Worm (Caenorhabditis elegans) whole organism, young adult: Measurements from ENCODE around the gene pqn-68.

Source experiments
- C17E4.6 ChIP-seq: fragments of 200-800 bp; sonication (Bioruptor generic); IDR thresholded peaks from 2 replicates; pipeline ENCODE4 v1.3.6; 2022; ENCODE audit warnings: missing genetic modification reagents, missing genetic modification characterization, missing compliant biosample characterization
- F52B5.7 ChIP-seq: sonication (generic microtip); optimal IDR thresholded peaks from 2 replicates; lab custom pipeline; 2016; ENCODE audit warnings: mild to moderate bottlenecking, missing genetic modification characterization, missing compliant biosample characterization
- T07F8.4 ChIP-seq: sonication (generic microtip); optimal IDR thresholded peaks from 2 replicates; lab custom pipeline; 2016; ENCODE audit warnings: mild to moderate bottlenecking, missing genetic modification characterization, moderate library complexity, missing compliant biosample characterization
- T26A5.8 ChIP-seq: sonication (generic microtip); optimal IDR thresholded peaks from 2 replicates; lab custom pipeline; 2016; ENCODE audit warnings: missing genetic modification characterization, missing compliant biosample characterization
- Y53G8AR.9 ChIP-seq: fragments of 200-800 bp; sonication (Bioruptor generic); conservative IDR thresholded peaks from 2 replicates; pipeline ENCODE4 v1.3.6; 2022; ENCODE audit warnings: missing genetic modification reagents, missing genetic modification characterization, missing compliant biosample characterization
- Y56A3A.18 ChIP-seq: fragments of 200-800 bp; sonication (Bioruptor generic); IDR thresholded peaks from 2 replicates; pipeline ENCODE4 v1.3.6; 2022; ENCODE audit warnings: missing genetic modification reagents, missing genetic modification characterization, missing compliant biosample characterization
- Y95B8A.8 ChIP-seq: fragments of 200-800 bp; sonication (Bioruptor generic); IDR thresholded peaks from 2 replicates; pipeline ENCODE4 v1.3.6; 2022; ENCODE audit warnings: missing genetic modification reagents, missing genetic modification characterization, missing compliant biosample characterization
- akir-1 ChIP-seq: fragments of 200-800 bp; sonication (Bioruptor generic); optimal IDR thresholded peaks from 2 replicates; lab custom pipeline; 2018; ENCODE audit warnings: mild to moderate bottlenecking, missing genetic modification characterization, moderate library complexity, missing compliant biosample characterization
- aptf-2 ChIP-seq: fragments of 200-800 bp; sonication (Bioruptor generic); conservative IDR thresholded peaks from 2 replicates; pipeline ENCODE4 v1.3.6; 2022; ENCODE audit warnings: missing genetic modification reagents, missing genetic modification characterization, missing compliant biosample characterization
- attf-3 ChIP-seq: fragments of 200-800 bp; sonication (Bioruptor generic); conservative IDR thresholded peaks from 2 replicates; pipeline ENCODE4 v1.3.6; 2022; ENCODE audit warnings: missing genetic modification reagents, missing genetic modification characterization, missing compliant biosample characterization
- bed-2 ChIP-seq: fragments of 200-800 bp; sonication (Bioruptor generic); IDR thresholded peaks from 2 replicates; pipeline ENCODE4 v1.3.6; 2022; ENCODE audit warnings: missing genetic modification reagents, missing genetic modification characterization, missing compliant biosample characterization
- ceh-79 ChIP-seq: sonication (generic microtip); optimal IDR thresholded peaks from 2 replicates; lab custom pipeline; 2017; ENCODE audit warnings: mild to moderate bottlenecking, missing genetic modification characterization, missing compliant biosample characterization
- chd-7 ChIP-seq: sonication (generic microtip); optimal IDR thresholded peaks from 2 replicates; lab custom pipeline; 2016; ENCODE audit warnings: mild to moderate bottlenecking, missing genetic modification characterization, moderate library complexity, missing compliant biosample characterization
- efl-1 ChIP-seq: fragments of 150-350 bp; optimal IDR thresholded peaks from 2 replicates; lab custom pipeline; 2014; ENCODE audit warnings: missing biosample characterization, missing genetic modification reagents, missing genetic modification characterization
- egl-44 ChIP-seq: fragments of 200-800 bp; sonication (Bioruptor generic); IDR thresholded peaks from 2 replicates; pipeline ENCODE4 v1.3.6; 2022; ENCODE audit warnings: missing genetic modification reagents, missing genetic modification characterization, missing compliant biosample characterization
- him-1 ChIP-seq: sonication (generic microtip); optimal IDR thresholded peaks from 2 replicates; lab custom pipeline; 2016; ENCODE audit warnings: missing genotype, missing genetic modification reagents, missing genetic modification characterization, missing compliant biosample characterization
- hlh-12 ChIP-seq: sonication (generic microtip); optimal IDR thresholded peaks from 2 replicates; lab custom pipeline; 2016; ENCODE audit warnings: missing genetic modification characterization, missing compliant biosample characterization
- hlh-26 ChIP-seq: fragments of 200-800 bp; sonication (Bioruptor generic); conservative IDR thresholded peaks from 2 replicates; pipeline ENCODE4 v1.3.6; 2022; ENCODE audit warnings: missing genetic modification reagents, missing genetic modification characterization, missing compliant biosample characterization
- hmg-20 ChIP-seq: fragments of 200-800 bp; sonication (Bioruptor generic); IDR thresholded peaks from 2 replicates; pipeline ENCODE4 v1.3.6; 2022; ENCODE audit warnings: missing genetic modification reagents, missing genetic modification characterization, missing compliant biosample characterization
- lag-1 ChIP-seq: fragments of 200-800 bp; sonication (Bioruptor generic); IDR thresholded peaks from 2 replicates; pipeline ENCODE4 v1.3.6; 2022; ENCODE audit warnings: missing genetic modification reagents, missing genetic modification characterization, missing compliant biosample characterization
- lin-40 ChIP-seq: sonication (generic microtip); optimal IDR thresholded peaks from 2 replicates; lab custom pipeline; 2016; ENCODE audit warnings: missing genetic modification characterization, mild to moderate bottlenecking, missing compliant biosample characterization, missing genotype, missing genetic modification reagents
- lin-54 ChIP-seq: fragments of 200-800 bp; sonication (Bioruptor generic); optimal IDR thresholded peaks from 2 replicates; lab custom pipeline; 2018; ENCODE audit warnings: mild to moderate bottlenecking, missing genetic modification characterization, missing compliant biosample characterization
- madf-10 ChIP-seq: sonication (generic microtip); optimal IDR thresholded peaks from 2 replicates; lab custom pipeline; 2016; ENCODE audit warnings: mild to moderate bottlenecking, missing genetic modification characterization, missing compliant biosample characterization
- madf-8 ChIP-seq: fragments of 200-800 bp; sonication (Bioruptor generic); conservative IDR thresholded peaks from 2 replicates; pipeline ENCODE4 v1.3.6; 2022; ENCODE audit warnings: missing genetic modification reagents, missing genetic modification characterization, missing compliant biosample characterization
- mcd-1 ChIP-seq: fragments of 200-800 bp; sonication (Bioruptor generic); IDR thresholded peaks from 2 replicates; pipeline ENCODE4 v1.3.6; 2022; ENCODE audit warnings: missing genetic modification reagents, missing genetic modification characterization, missing compliant biosample characterization
- mes-4 ChIP-seq: sonication (generic microtip); optimal IDR thresholded peaks from 2 replicates; lab custom pipeline; 2016; ENCODE audit warnings: missing genotype, missing genetic modification characterization, missing compliant biosample characterization
- nfya-1 ChIP-seq: sonication (generic microtip); optimal IDR thresholded peaks from 2 replicates; lab custom pipeline; 2017; ENCODE audit warnings: antibody characterized with exemption, missing compliant biosample characterization, missing genetic modification characterization, borderline replicate concordance; ENCODE audit not compliant: insufficient read depth
- nfyb-1 ChIP-seq: fragments of 200-800 bp; sonication (Bioruptor generic); IDR thresholded peaks from 2 replicates; pipeline ENCODE4 v1.3.6; 2022; ENCODE audit warnings: missing genetic modification reagents, missing genetic modification characterization, missing compliant biosample characterization
- nhr-120 ChIP-seq: fragments of 200-800 bp; sonication (Bioruptor generic); IDR thresholded peaks from 2 replicates; pipeline ENCODE4 v1.3.6; 2022; ENCODE audit warnings: missing genetic modification characterization, missing compliant biosample characterization
- nhr-27 ChIP-seq: fragments of 200-800 bp; sonication (Bioruptor generic); optimal IDR thresholded peaks from 2 replicates; lab custom pipeline; 2018; ENCODE audit warnings: mild to moderate bottlenecking, missing genetic modification characterization, moderate library complexity, missing compliant biosample characterization
- nhr-80 ChIP-seq: sonication (generic microtip); optimal IDR thresholded peaks from 2 replicates; lab custom pipeline; 2016; ENCODE audit warnings: missing genetic modification characterization, missing compliant biosample characterization
- pbrm-1 ChIP-seq: fragments of 200-800 bp; sonication (Bioruptor generic); IDR thresholded peaks from 2 replicates; pipeline ENCODE4 v1.3.6; 2022; ENCODE audit warnings: missing genetic modification reagents, missing genetic modification characterization, missing compliant biosample characterization
- rcor-1 ChIP-seq: fragments of 200-800 bp; sonication (Bioruptor generic); IDR thresholded peaks from 2 replicates; pipeline ENCODE4 v1.3.6; 2022; ENCODE audit warnings: missing genetic modification reagents, missing genetic modification characterization, missing compliant biosample characterization
- rpc-1 ChIP-seq, 2 experiments: fragments of 150-350 bp in 1 of 2; sonication (generic microtip) in 1 of 2; optimal IDR thresholded peaks; 2 replicates each; lab custom pipeline; 2014 to 2018; ENCODE audit warnings: missing biosample characterization in 1 of 2, missing genetic modification characterization in 1 of 2, missing genetic modification reagents in 1 of 2, missing genotype in 1 of 2
- sea-2 ChIP-seq: fragments of 200-800 bp; sonication (Bioruptor generic); IDR thresholded peaks from 2 replicates; pipeline ENCODE4 v1.3.6; 2022; ENCODE audit warnings: missing genetic modification characterization, missing compliant biosample characterization
- snpc-1.1 ChIP-seq: sonication (generic microtip); optimal IDR thresholded peaks from 2 replicates; lab custom pipeline; 2017; ENCODE audit warnings: missing genetic modification characterization, mild to moderate bottlenecking, missing compliant biosample characterization, antibody characterized with exemption, moderate library complexity, missing genotype, missing genetic modification reagents; ENCODE audit not compliant: insufficient read depth
- snpc-3.4 ChIP-seq: sonication (generic microtip); optimal IDR thresholded peaks from 2 replicates; lab custom pipeline; 2017; ENCODE audit warnings: missing genetic modification characterization, mild to moderate bottlenecking, missing compliant biosample characterization, antibody characterized with exemption, moderate library complexity, missing genotype, missing genetic modification reagents
- somi-1 ChIP-seq: fragments of 200-800 bp; sonication (Bioruptor generic); optimal IDR thresholded peaks from 2 replicates; lab custom pipeline; 2018; ENCODE audit warnings: mild to moderate bottlenecking, missing genetic modification characterization, missing compliant biosample characterization
- zfh-2 ChIP-seq: fragments of 200-800 bp; sonication (Bioruptor generic); conservative IDR thresholded peaks from 2 replicates; pipeline ENCODE4 v1.3.6; 2022; ENCODE audit warnings: missing genetic modification reagents, missing genetic modification characterization, missing compliant biosample characterization
- zim-3 ChIP-seq: sonication (generic microtip); optimal IDR thresholded peaks from 2 replicates; lab custom pipeline; 2017; ENCODE audit warnings: mild to moderate bottlenecking, missing genetic modification characterization, moderate library complexity, missing compliant biosample characterization
- ztf-26 ChIP-seq: sonication (generic microtip); optimal IDR thresholded peaks from 2 replicates; lab custom pipeline; 2017; ENCODE audit warnings: missing genetic modification characterization, missing compliant biosample characterization
- ztf-6 ChIP-seq: fragments of 200-800 bp; sonication (Bioruptor generic); IDR thresholded peaks from 2 replicates; pipeline ENCODE4 v1.3.6; 2022; ENCODE audit warnings: missing genetic modification reagents, missing genetic modification characterization, missing compliant biosample characterization

pqn-68 gene

DNA sequence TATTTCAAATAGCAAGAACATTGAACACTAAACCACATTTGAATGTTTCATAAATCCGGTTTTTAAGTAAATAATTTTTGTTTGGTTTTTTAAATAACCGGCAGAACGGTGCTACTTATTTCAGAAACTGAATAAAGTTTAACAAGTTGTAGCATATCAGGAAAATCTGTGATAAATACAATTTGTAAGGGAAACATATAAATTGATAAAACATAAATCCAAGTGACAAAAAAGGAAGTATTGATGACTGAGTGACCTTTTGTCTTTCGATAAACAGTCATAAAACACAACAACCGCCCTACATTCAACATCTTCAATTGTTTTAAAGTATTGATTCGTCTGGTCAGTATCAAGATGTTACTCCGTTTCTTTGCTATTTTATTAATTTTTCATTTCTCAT is 42.8 kb downstream of the pqn-68 start, which contains the start of gene far-5:
Gene far-5 (plus strand): TSS at position 301 of the 400 bp plus-strand sequence.
- no peak for TF ChIP-seq zfh-2
- no peak for TF ChIP-seq akir-1
- TF ChIP-seq nfyb-1, result no peak
- TF ChIP-seq rcor-1 (GFP tag; lab: Robert Waterston, UW), result no peak
- TF ChIP-seq rpc-1 (optimal IDR thresholded peaks at IDR 0.05; lab: Kevin White, UChicago), result no peak
- no peak for TF ChIP-seq rpc-1 (tag; optimal IDR thresholded peaks at IDR 0.05; lab: Kevin White, UChicago)
- TF ChIP-seq C17E4.6 (GFP tag; lab: Robert Waterston, UW), result no peak
- no peak for TF ChIP-seq hlh-26 (GFP tag; lab: Robert Waterston, UW)
- no peak for TF ChIP-seq sea-2
- no peak for TF ChIP-seq Y56A3A.18 (GFP tag; lab: Robert Waterston, UW)
- TF ChIP-seq nhr-120 (GFP tag; lab: Robert Waterston, UW), result no peak
- no peak for TF ChIP-seq pbrm-1 (GFP tag; lab: Robert Waterston, UW)
- TF ChIP-seq ztf-6 (GFP tag; lab: Robert Waterston, UW), result no peak
- TF ChIP-seq nfya-1 (tag; lab: Kevin White, UChicago), result no peak
- no peak for TF ChIP-seq mes-4 (tag; lab: Kevin White, UChicago)
- TF ChIP-seq bed-2, result no peak
- no peak for TF ChIP-seq Y95B8A.8 (GFP tag; lab: Robert Waterston, UW)

DNA sequence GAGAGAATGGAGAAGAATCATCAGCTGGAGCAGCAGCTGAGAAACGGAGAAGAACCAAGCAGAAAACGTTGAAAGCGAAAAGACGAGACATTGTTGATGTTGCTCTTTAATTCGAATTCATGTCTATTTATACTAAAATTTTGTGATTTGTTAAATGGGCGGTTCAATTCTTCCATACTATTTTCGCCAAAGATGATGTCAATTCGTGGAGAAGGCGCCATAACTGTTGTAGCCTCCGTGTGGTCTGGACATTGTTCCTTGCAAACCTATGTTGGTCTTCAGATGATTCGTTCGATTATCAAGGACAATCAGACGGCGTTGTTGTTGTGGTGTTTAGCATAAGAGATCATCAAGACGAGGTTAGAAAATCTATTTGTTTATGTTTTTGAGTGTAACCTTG is 45.0 kb downstream of the pqn-68 start, which contains the start of gene far-3:
Gene far-3 (minus strand): TSS at position 101 of the 400 bp plus-strand sequence.
- no peak for TF ChIP-seq lin-40 (tag; lab: Kevin White, UChicago)
- no peak for TF ChIP-seq hmg-20 (GFP tag; lab: Robert Waterston, UW)
- no peak for TF ChIP-seq zfh-2
- TF ChIP-seq T07F8.4 (tag; lab: Kevin White, UChicago), result no peak
- no peak for TF ChIP-seq lag-1 (GFP tag; lab: Robert Waterston, UW)
- no peak for TF ChIP-seq F52B5.7 (tag; lab: Kevin White, UChicago)
- no peak for TF ChIP-seq attf-3 (GFP tag; lab: Robert Waterston, UW)
- no peak for TF ChIP-seq chd-7 (tag; lab: Kevin White, UChicago)
- TF ChIP-seq madf-8 (GFP tag; lab: Robert Waterston, UW), result no peak
- TF ChIP-seq ztf-26 (tag; lab: Kevin White, UChicago), result no peak
- TF ChIP-seq zim-3 (tag; lab: Kevin White, UChicago), result no peak
- no peak for TF ChIP-seq lin-54 (GFP tag; lab: Kevin White, UChicago)
- no peak for TF ChIP-seq nfya-1 (tag; lab: Kevin White, UChicago)
- TF ChIP-seq him-1 (tag; lab: Kevin White, UChicago), result no peak
- no peak for TF ChIP-seq hlh-12 (tag; lab: Kevin White, UChicago)
- no peak for TF ChIP-seq mcd-1 (GFP tag; lab: Robert Waterston, UW)
- TF ChIP-seq snpc-3.4, result no peak
- no peak for TF ChIP-seq T26A5.8 (tag; lab: Kevin White, UChicago)

DNA sequence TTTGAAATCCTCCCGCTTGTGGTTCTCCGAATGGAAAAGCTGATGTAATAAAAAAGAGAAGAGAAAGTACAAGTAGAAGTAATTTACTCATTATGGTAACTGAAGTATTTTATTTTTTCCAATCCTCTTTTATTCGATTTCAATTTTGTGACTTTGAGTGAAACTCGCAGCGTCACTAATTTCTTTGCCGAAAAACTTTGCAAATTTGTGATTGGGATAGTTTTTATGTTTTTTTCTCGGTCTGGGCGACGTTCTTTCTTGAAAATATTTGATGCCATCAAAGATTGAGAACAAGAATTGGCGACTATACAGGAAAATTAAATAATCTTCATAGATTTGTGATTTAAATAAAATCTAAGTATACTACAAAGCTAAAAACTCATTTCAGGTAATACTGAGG is 47.1 kb downstream of the pqn-68 start, which contains the start of gene far-4:
Gene far-4 (minus strand): TSS at position 101 of the 400 bp plus-strand sequence.
- TF ChIP-seq ceh-79 (tag; lab: Kevin White, UChicago) (no peak), efl-1 (GFP tag; lab: Kevin White, UChicago) (no peak), egl-44 (no peak), nhr-80 (tag; lab: Kevin White, UChicago) (no peak), nhr-27 (no peak), snpc-1.1 (tag; lab: Kevin White, UChicago) (no peak), madf-10 (tag; lab: Kevin White, UChicago) (no peak), aptf-2 (no peak), C17E4.6 (GFP tag; lab: Robert Waterston, UW) (no peak), somi-1 (no peak), Y53G8AR.9 (GFP tag; lab: Robert Waterston, UW) (no peak)
- TF ChIP-seq, all 124 proteins: peak for 0
